Fruit fly (Drosophila melanogaster) whole organism, wandering third instar larva: ENCODE data around the gene CG5758.

Experiments
- CG9705 ChIP-seq: fragments of 200-800 bp; sonication (Bioruptor generic); optimal IDR thresholded peaks from 2 replicates; lab custom pipeline; 2018; ENCODE audit warnings: missing biosample characterization, mild to moderate bottlenecking, missing genetic modification characterization
- Dfd ChIP-seq: fragments of >200 bp; optimal IDR thresholded peaks from 2 replicates; lab custom pipeline; 2017; ENCODE audit warnings: missing biosample characterization, missing genetic modification characterization
- HLH106 ChIP-seq: fragments of 200-800 bp; optimal IDR thresholded peaks from 3 replicates; lab custom pipeline; 2019; ENCODE audit warnings: missing biosample characterization, mild to moderate bottlenecking, missing genetic modification characterization, moderate library complexity
- Hr78 ChIP-seq: fragments of >200 bp; optimal IDR thresholded peaks from 2 replicates; lab custom pipeline; 2017; ENCODE audit warnings: missing biosample characterization, missing genetic modification characterization
- Jra ChIP-seq: sonication (Bioruptor generic); optimal IDR thresholded peaks from 2 replicates; lab custom pipeline; 2016; ENCODE audit warnings: missing biosample characterization, missing genetic modification characterization
- Myc ChIP-seq: fragments of >200 bp; optimal IDR thresholded peaks from 2 replicates; lab custom pipeline; 2017
- N ChIP-seq: fragments of >200 bp; optimal IDR thresholded peaks from 2 replicates; lab custom pipeline; 2018; ENCODE audit warnings: missing biosample characterization, missing external identifiers, missing genetic modification characterization
- OdsH ChIP-seq: fragments of 200-800 bp; sonication (Bioruptor generic); optimal IDR thresholded peaks from 2 replicates; lab custom pipeline; 2016; ENCODE audit warnings: missing biosample characterization, mild to moderate bottlenecking, missing genetic modification characterization
- Rel ChIP-seq, 2 experiments: fragments of 200-800 bp; sonication (Bioruptor generic) in 1 of 2; optimal IDR thresholded peaks; 2 replicates in 1 of 2; 3 replicates in 1 of 2; lab custom pipeline; 2016 to 2019; ENCODE audit warnings: mild to moderate bottlenecking in 2 of 2, missing biosample characterization in 2 of 2, missing genetic modification characterization in 2 of 2, moderate library complexity in 1 of 2
- Sp1 ChIP-seq: fragments of 200-800 bp; sonication (Bioruptor generic); optimal IDR thresholded peaks from 3 replicates; lab custom pipeline; 2019; ENCODE audit warnings: missing biosample characterization, mild to moderate bottlenecking, missing genetic modification characterization, moderate library complexity
- br ChIP-seq: fragments of 200-800 bp; sonication (Bioruptor generic); optimal IDR thresholded peaks from 2 replicates; lab custom pipeline; 2016; ENCODE audit warnings: missing biosample characterization, missing genetic modification characterization
- brk ChIP-seq: fragments of 200-800 bp; sonication (Bioruptor generic); optimal IDR thresholded peaks from 2 replicates; lab custom pipeline; 2016; ENCODE audit warnings: missing biosample characterization, mild to moderate bottlenecking, missing genetic modification characterization
- dsf ChIP-seq: sonication (Bioruptor generic); optimal IDR thresholded peaks from 2 replicates; lab custom pipeline; 2016; ENCODE audit warnings: missing biosample characterization, missing genetic modification characterization, borderline replicate concordance
- ey ChIP-seq: fragments of 200-800 bp; sonication (Bioruptor generic); optimal IDR thresholded peaks from 2 replicates; lab custom pipeline; 2016; ENCODE audit warnings: missing biosample characterization, missing genetic modification characterization
- foxo ChIP-seq, 2 experiments: fragments of 200-800 bp; sonication (Bioruptor generic); optimal IDR thresholded peaks; 2 replicates in 1 of 2; 3 replicates in 1 of 2; lab custom pipeline; 2016 to 2017; ENCODE audit warnings: missing biosample characterization in 2 of 2, missing genetic modification characterization in 2 of 2
- fru ChIP-seq: fragments of 200-800 bp; sonication (Bioruptor generic); optimal IDR thresholded peaks from 3 replicates; lab custom pipeline; 2016; ENCODE audit warnings: missing biosample characterization, mild to moderate bottlenecking, missing genetic modification characterization
- lola ChIP-seq: fragments of >200 bp; optimal IDR thresholded peaks from 2 replicates; lab custom pipeline; 2017; ENCODE audit warnings: missing biosample characterization, missing genetic modification characterization
- psq ChIP-seq: fragments of 200-800 bp; sonication (Bioruptor generic); optimal IDR thresholded peaks from 3 replicates; lab custom pipeline; 2017; ENCODE audit warnings: missing biosample characterization, mild to moderate bottlenecking, missing genetic modification characterization, moderate library complexity
- sv ChIP-seq: fragments of 200-800 bp; sonication (Bioruptor generic); optimal IDR thresholded peaks from 3 replicates; lab custom pipeline; 2016; ENCODE audit warnings: missing biosample characterization, missing genetic modification characterization
- tai ChIP-seq: sonication (Bioruptor generic); optimal IDR thresholded peaks from 2 replicates; lab custom pipeline; 2016; ENCODE audit warnings: missing biosample characterization, missing genetic modification characterization
- woc ChIP-seq: sonication (Bioruptor generic); optimal IDR thresholded peaks from 2 replicates; lab custom pipeline; 2016; ENCODE audit warnings: missing biosample characterization, mild to moderate bottlenecking, missing genetic modification characterization

CG5758 gene

DNA sequence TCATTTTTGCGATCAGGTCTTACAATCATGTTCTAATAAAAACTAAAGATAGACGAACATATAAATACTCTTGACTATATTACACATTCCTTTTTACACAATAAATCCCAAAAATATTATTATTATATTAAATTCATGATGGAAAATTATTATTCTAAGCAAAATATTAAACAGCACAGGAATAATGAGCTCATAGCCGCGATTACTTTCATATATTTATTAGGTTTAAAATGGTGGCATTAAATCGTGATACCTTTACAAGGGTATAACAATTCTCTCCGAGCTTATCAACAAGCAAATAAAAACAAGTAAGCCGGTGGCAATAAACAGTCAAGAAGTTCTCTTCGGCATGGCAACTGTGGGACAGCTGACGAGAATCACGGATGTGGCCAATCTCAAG, 33.3 kb downstream of the CG5758 start, which contains the start of gene CG17681 (continued):
- no peak for TF ChIP-seq Rel (GFP tag; optimal IDR thresholded peaks at IDR 0.05; lab: Kevin White, UChicago)
- peak; percentile 31 for TF ChIP-seq Rel (tag; optimal IDR thresholded peaks at IDR 0.05; lab: Kevin White, UChicago)
- TF ChIP-seq Dfd (GFP tag; lab: Kevin White, UChicago) = no peak

DNA sequence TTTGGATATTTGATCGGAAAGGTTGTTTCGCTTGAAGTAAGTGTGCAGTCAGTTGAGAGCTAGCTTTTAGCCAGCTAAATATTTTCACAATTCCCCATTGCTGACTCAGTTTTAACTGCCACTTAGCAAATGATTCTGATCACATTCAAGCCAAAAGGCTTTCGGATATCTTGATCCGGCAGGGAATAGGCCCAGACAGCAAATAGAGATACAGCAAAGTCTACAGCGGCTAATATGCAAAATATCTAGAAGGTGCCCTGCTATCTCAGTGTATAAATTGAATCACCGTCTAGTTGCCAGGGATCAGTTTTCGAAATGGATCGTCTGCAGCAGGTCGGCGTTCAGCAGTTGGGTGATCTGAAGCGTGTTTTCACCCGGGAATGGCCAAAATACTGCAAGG, 34.8 kb downstream of the CG5758 start, which contains the start of gene CG15155:
TSS of gene CG15155 (plus strand) at position 301 of the 400 bp plus-strand sequence.
- TF ChIP-seq foxo (GFP tag; optimal IDR thresholded peaks at IDR 0.05; lab: Kevin White, UChicago) (no peak), Sp1 (no peak), OdsH (GFP tag; lab: Kevin White, UChicago) (no peak), HLH106 (no peak), fru (GFP tag; lab: Kevin White, UChicago) (no peak), sv (no peak), br (no peak), dsf (GFP tag; lab: Kevin White, UChicago) (no peak), lola (GFP tag; lab: Kevin White, UChicago) (no peak)

DNA sequence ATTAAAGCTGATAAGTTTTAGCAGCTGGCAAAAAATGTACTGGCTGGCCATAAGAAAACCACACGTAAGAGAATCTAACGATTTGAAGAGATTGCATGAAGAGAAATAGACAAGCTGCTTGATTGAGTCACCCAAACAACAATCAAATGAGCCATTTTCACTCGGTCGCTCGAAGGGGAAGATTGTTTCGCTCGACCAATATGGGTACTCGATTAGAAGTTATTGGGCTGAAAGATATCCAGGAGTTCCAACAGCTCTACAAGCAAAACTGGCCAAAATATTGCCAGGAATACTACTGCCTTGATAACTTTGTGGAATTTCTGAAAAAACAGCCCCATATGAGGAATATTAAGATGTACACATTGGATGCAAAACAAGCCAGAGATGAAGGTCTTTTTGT, 36.1 kb downstream of the CG5758 start, which contains the start of gene CG5783:
TSS of gene CG5783 (plus strand) at position 167 of the 400 bp plus-strand sequence.
- TF ChIP-seq Myc (lab: Kevin White, UChicago) (no peak), Jra (no peak), brk (GFP tag; lab: Kevin White, UChicago) (no peak), woc (GFP tag; lab: Kevin White, UChicago) (no peak), ey (no peak)

DNA sequence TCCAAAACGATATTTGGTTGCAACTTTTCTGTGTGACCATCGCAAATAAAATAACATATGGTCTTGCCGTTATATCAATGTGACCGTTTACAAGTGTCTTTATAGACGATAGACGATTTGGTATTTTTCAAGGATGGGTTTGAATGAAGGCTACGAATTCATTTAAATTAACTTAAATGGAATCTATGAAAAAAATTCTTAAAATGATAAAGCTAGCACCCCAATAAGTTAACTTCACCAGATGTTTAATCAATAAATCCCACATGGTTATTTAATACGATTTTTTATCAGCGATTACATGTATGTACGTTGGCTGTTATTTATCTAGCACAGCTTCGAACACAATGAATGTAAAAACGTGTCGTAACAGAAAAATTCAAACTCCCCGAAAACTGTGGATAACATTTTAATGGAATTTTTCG, 38.8 kb downstream of the CG5758 start:
- no peak for TF ChIP-seq HLH106
- no peak for TF ChIP-seq psq (GFP tag; lab: Kevin White, UChicago)
- no peak for TF ChIP-seq CG9705 (GFP tag; lab: Kevin White, UChicago)
- TF ChIP-seq Myc (lab: Kevin White, UChicago) = peak; percentile 77
- no peak for TF ChIP-seq woc (GFP tag; lab: Kevin White, UChicago)
- no peak for TF ChIP-seq tai (GFP tag; lab: Kevin White, UChicago)
- no peak for TF ChIP-seq OdsH (GFP tag; lab: Kevin White, UChicago)

DNA sequence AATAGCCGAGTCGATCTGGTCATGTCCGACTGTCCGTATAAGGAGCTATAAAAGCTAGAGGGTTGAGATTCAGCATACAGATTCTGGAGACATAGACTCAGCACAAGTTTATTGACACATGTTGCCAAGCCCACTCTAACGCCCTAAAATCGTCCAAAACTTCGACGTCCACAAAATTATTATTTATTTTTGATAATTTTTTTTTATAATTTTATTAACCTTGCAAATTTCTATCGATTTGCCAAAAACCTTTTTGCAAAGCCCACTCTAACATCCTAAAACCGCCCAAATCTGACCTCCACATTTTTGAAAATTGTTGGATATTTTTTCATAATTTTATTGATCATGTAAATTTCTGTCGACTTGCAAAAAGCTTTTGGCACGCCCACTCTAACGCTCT, 39.4 kb downstream of the CG5758 start, which contains the start of gene JMJD4:
TSS of gene JMJD4 (minus strand) at position 101 of the 400 bp plus-strand sequence.
- no peak for TF ChIP-seq N (GFP tag; lab: Kevin White, UChicago)
- no peak for TF ChIP-seq Hr78 (GFP tag; lab: Kevin White, UChicago)
- peak; percentile 11 for TF ChIP-seq Dfd (GFP tag; lab: Kevin White, UChicago)
- no peak for TF ChIP-seq brk (GFP tag; lab: Kevin White, UChicago)
